Fruit fly (Drosophila melanogaster) whole organism, embryonic: ENCODE data around the gene ath.
A peak's percentile ranks its signal among the peaks of the same experiment; 100 is the strongest.

Source experiments
- Bteb2 ChIP-seq: fragments of 200-800 bp; sonication (Bioruptor generic); optimal IDR thresholded peaks from 2 replicates; lab custom pipeline; 2016; ENCODE audit warnings: missing biosample characterization, missing genetic modification characterization
- CG4424 ChIP-seq: fragments of 200-800 bp; sonication (Bioruptor generic); optimal IDR thresholded peaks from 3 replicates; lab custom pipeline; 2016; ENCODE audit warnings: missing biosample characterization, missing genetic modification characterization
- Deaf1 ChIP-seq: fragments of 200-800 bp; optimal IDR thresholded peaks from 3 replicates; lab custom pipeline; 2019; ENCODE audit warnings: missing biosample characterization, mild to moderate bottlenecking, missing genetic modification characterization, moderate library complexity
- GATAe ChIP-seq: fragments of 200-800 bp; sonication (Bioruptor generic); conservative IDR thresholded peaks from 2 replicates; pipeline ENCODE4 v1.3.6; 2022; ENCODE audit warnings: missing biosample characterization, missing genetic modification characterization
- Hsf ChIP-seq: fragments of 200-800 bp; sonication (Bioruptor generic); optimal IDR thresholded peaks from 3 replicates; lab custom pipeline; 2016; ENCODE audit warnings: missing biosample characterization, missing genetic modification characterization
- Lpt ChIP-seq: fragments of >200 bp; optimal IDR thresholded peaks from 2 replicates; lab custom pipeline; 2018; ENCODE audit warnings: missing biosample characterization, missing genetic modification characterization
- PHDP ChIP-seq: fragments of 200-800 bp; sonication (Bioruptor generic); optimal IDR thresholded peaks from 3 replicates; lab custom pipeline; 2018; ENCODE audit warnings: missing biosample characterization, mild to moderate bottlenecking, missing genetic modification characterization, moderate library complexity
- crol ChIP-seq: fragments of 200-800 bp; sonication (Bioruptor generic); IDR thresholded peaks from 2 replicates; pipeline ENCODE4 v1.3.6; 2022; ENCODE audit warnings: missing biosample characterization, missing genetic modification characterization
- eyg ChIP-seq: fragments of 200-800 bp; sonication (Bioruptor generic); optimal IDR thresholded peaks from 3 replicates; lab custom pipeline; 2016; ENCODE audit warnings: missing biosample characterization, missing genetic modification characterization
- gt ChIP-seq: fragments of 200-800 bp; sonication (Bioruptor generic); IDR thresholded peaks from 2 replicates; pipeline ENCODE4 v1.3.6; 2022; ENCODE audit warnings: missing biosample characterization, missing genetic modification characterization
- h ChIP-seq: fragments of >200 bp; optimal IDR thresholded peaks from 2 replicates; lab custom pipeline; 2017
- sens ChIP-seq: fragments of 200-800 bp; sonication (Bioruptor generic); peaks from one replicate; lab custom pipeline; 2016; ENCODE audit warnings: missing biosample characterization, missing genetic modification characterization
- zfh2 ChIP-seq: fragments of 200-800 bp; sonication (Bioruptor generic); optimal IDR thresholded peaks from 2 replicates; lab custom pipeline; 2016; ENCODE audit warnings: missing biosample characterization, missing genetic modification characterization

dm6 chr2L:10220010-10220409 is 9.1 kb downstream of the ath start:
- TF ChIP-seq Bteb2 (GFP tag; lab: Kevin White, UChicago), result no peak
- TF ChIP-seq Lpt (GFP tag; lab: Kevin White, UChicago), result no peak
- no peak for TF ChIP-seq eyg (GFP tag; lab: Kevin White, UChicago)
- TF ChIP-seq h, result no peak
- TF ChIP-seq GATAe, result no peak
- TF ChIP-seq CG4424 (GFP tag; lab: Kevin White, UChicago), result no peak
- TF ChIP-seq zfh2 (GFP tag; lab: Kevin White, UChicago), result no peak
- TF ChIP-seq gt, result no peak
- no peak for TF ChIP-seq crol (GFP tag; lab: Robert Waterston, UW)
- TF ChIP-seq sens (GFP tag; lab: Kevin White, UChicago), result peak; percentile 40
- TF ChIP-seq Hsf (GFP tag; lab: Kevin White, UChicago), result no peak
- no peak for TF ChIP-seq Deaf1 (tag; lab: Kevin White, UChicago)
- no peak for TF ChIP-seq PHDP (tag; lab: Kevin White, UChicago)
